Fruit fly (Drosophila melanogaster) Kc167 (cell line): ENCODE measurements around the gene mRpL21.

ENCODE experiments used
- h ChIP-seq: fragments of >200 bp; optimal IDR thresholded peaks from 3 replicates; lab custom pipeline; 2018; ENCODE audit warnings: missing external identifiers
- psq ChIP-seq: fragments of >200 bp; optimal IDR thresholded peaks from 2 replicates; lab custom pipeline; 2017; ENCODE audit warnings: missing external identifiers

dm6 chr3L:19229491-19229890 lies 25.4 kb downstream of the mRpL21 start:
- TF ChIP-seq h (lab: Kevin White, UChicago) (no peak), psq (lab: Kevin White, UChicago) (no peak)
